Fruit fly (Drosophila melanogaster) Kc167 (cell line): ENCODE measurements around the gene CG9839.

Experiments
- Myc ChIP-seq: fragments of >200 bp; optimal IDR thresholded peaks from 2 replicates; lab custom pipeline; 2017; ENCODE audit warnings: missing external identifiers
- Sin3A ChIP-seq: fragments of >200 bp; optimal IDR thresholded peaks from 2 replicates; lab custom pipeline; 2018; ENCODE audit warnings: missing external identifiers
- h ChIP-seq: fragments of >200 bp; optimal IDR thresholded peaks from 3 replicates; lab custom pipeline; 2018; ENCODE audit warnings: missing external identifiers
- insv ChIP-seq: fragments of >200 bp; optimal IDR thresholded peaks from 3 replicates; lab custom pipeline; 2018; ENCODE audit warnings: missing external identifiers
- psq ChIP-seq: fragments of >200 bp; optimal IDR thresholded peaks from 2 replicates; lab custom pipeline; 2017; ENCODE audit warnings: missing external identifiers
- ttk ChIP-seq: sonication (Bioruptor generic); optimal IDR thresholded peaks from 2 replicates; lab custom pipeline; 2017; ENCODE audit warnings: missing external identifiers

Gene CG9839

DNA sequence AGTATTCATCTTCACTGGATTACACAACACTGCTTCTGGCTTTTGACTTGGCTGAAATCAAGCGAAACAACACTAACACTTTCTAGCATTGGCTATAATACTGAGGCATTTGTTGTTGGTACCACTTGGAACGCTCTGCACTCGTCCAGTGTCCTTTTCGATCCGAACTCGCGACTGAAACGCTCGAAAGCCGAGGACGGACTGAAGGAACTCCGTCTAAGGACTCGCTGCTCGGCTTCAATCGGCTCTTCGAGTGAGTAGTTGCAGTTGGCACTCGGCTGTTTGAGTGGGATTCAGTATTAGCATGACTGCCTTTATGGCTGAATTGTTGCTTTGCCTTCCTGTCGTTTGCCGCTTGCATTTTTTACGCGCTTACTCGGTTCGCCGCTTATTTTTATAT is 37.6 kb downstream of the CG9839 start, which contains the start of the genes CG34135 and CG11768:
Gene CG34135 (minus strand): TSS at position 194 of the 400 bp plus-strand sequence.
Gene CG11768 (minus strand): TSS at position 203 of the 400 bp plus-strand sequence.
- TF ChIP-seq Sin3A (no peak), h (lab: Kevin White, UChicago) (no peak), psq (lab: Kevin White, UChicago) (no peak), Myc (lab: Kevin White, UChicago) (no peak), ttk (lab: Kevin White, UChicago) (no peak), insv (lab: Kevin White, UChicago) (no peak)
